Fruit fly (Drosophila melanogaster) whole organism, embryonic: ENCODE measurements around the gene Prosbeta2R2.

Source experiments
- Awh ChIP-seq: fragments of 200-800 bp; sonication (Bioruptor generic); IDR thresholded peaks from 2 replicates; pipeline ENCODE4, ENCODE4 v1.3.6; 2022; ENCODE audit warnings: missing biosample characterization, missing genetic modification characterization
- CG10267 ChIP-seq: fragments of 200-800 bp; sonication (Bioruptor generic); optimal IDR thresholded peaks from 2 replicates; lab custom pipeline; 2018; ENCODE audit warnings: missing biosample characterization, mild to moderate bottlenecking, missing genetic modification characterization, moderate library complexity
- CG11398 ChIP-seq: fragments of 200-800 bp; sonication (Bioruptor generic); optimal IDR thresholded peaks from 2 replicates; lab custom pipeline; 2016; ENCODE audit warnings: missing biosample characterization, missing genetic modification characterization
- CG14710 ChIP-seq: fragments of 200-800 bp; sonication (Bioruptor generic); optimal IDR thresholded peaks from 3 replicates; lab custom pipeline; 2019; ENCODE audit warnings: missing biosample characterization, mild to moderate bottlenecking, missing genetic modification characterization, moderate library complexity
- CG15514 ChIP-seq: fragments of 200-800 bp; sonication (Bioruptor generic); optimal IDR thresholded peaks from 3 replicates; lab custom pipeline; 2017; ENCODE audit warnings: missing biosample characterization, missing genetic modification characterization, mild to moderate bottlenecking, moderate library complexity, missing genetic modification reagents
- CG1603 ChIP-seq: fragments of 200-800 bp; sonication (Bioruptor generic); optimal IDR thresholded peaks from 2 replicates; lab custom pipeline; 2019; ENCODE audit warnings: missing biosample characterization, mild to moderate bottlenecking, missing genetic modification characterization, moderate library complexity
- CG1832 ChIP-seq: fragments of 200-800 bp; sonication (Bioruptor generic); optimal IDR thresholded peaks from 2 replicates; lab custom pipeline; 2017; ENCODE audit warnings: missing biosample characterization, mild to moderate bottlenecking, missing genetic modification characterization, inconsistent platforms
- CG2712 ChIP-seq: fragments of 200-800 bp; optimal IDR thresholded peaks from 3 replicates; lab custom pipeline; 2019; ENCODE audit warnings: missing biosample characterization, mild to moderate bottlenecking, missing genetic modification characterization, moderate library complexity
- CG2889 ChIP-seq: fragments of 200-800 bp; sonication (Bioruptor generic); IDR thresholded peaks from 3 replicates; pipeline ENCODE4 v1.3.6; 2022; ENCODE audit warnings: missing biosample characterization, missing genetic modification characterization
- CG34224 ChIP-seq: fragments of 200-800 bp; sonication (Bioruptor generic); IDR thresholded peaks from 3 replicates; pipeline ENCODE4 v1.3.6; 2022; ENCODE audit warnings: missing biosample characterization, missing genetic modification characterization; ENCODE audit not compliant: partially characterized antibody
- CG3995 ChIP-seq: fragments of 200-800 bp; sonication (Bioruptor generic); optimal IDR thresholded peaks from 3 replicates; lab custom pipeline; 2016; ENCODE audit warnings: missing biosample characterization, missing genetic modification characterization
- CG6791 ChIP-seq: fragments of 200-800 bp; sonication (Bioruptor generic); IDR thresholded peaks from 3 replicates; pipeline ENCODE4 v1.3.6; 2022; ENCODE audit warnings: missing biosample characterization, missing genetic modification characterization; ENCODE audit not compliant: partially characterized antibody
- CG9797 ChIP-seq: fragments of 200-800 bp; sonication (Bioruptor generic); optimal IDR thresholded peaks from 3 replicates; lab custom pipeline; 2018; ENCODE audit warnings: missing biosample characterization, mild to moderate bottlenecking, missing genetic modification characterization
- CTCF ChIP-seq: fragments of 200-800 bp; sonication (Bioruptor generic); optimal IDR thresholded peaks from 2 replicates; lab custom pipeline; 2017; ENCODE audit warnings: missing biosample characterization, mild to moderate bottlenecking, missing genetic modification characterization, moderate library complexity
- D ChIP-seq, 2 experiments: fragments of 200-800 bp in 1 of 2; fragments of >200 bp in 1 of 2; sonication (Bioruptor generic) in 1 of 2; optimal IDR thresholded peaks; 2 replicates in 1 of 2; 3 replicates in 1 of 2; lab custom pipeline; 2017; ENCODE audit warnings: mild to moderate bottlenecking in 1 of 2, missing biosample characterization in 1 of 2, missing genetic modification characterization in 1 of 2, missing genetic modification reagents in 1 of 2
- Dll ChIP-seq: fragments of 200-800 bp; sonication (Bioruptor generic); IDR thresholded peaks from 4 replicates; pipeline ENCODE4 v1.3.6; 2022; ENCODE audit warnings: missing biosample characterization, missing genetic modification characterization; ENCODE audit not compliant: partially characterized antibody
- E2f2 ChIP-seq: fragments of 200-800 bp; sonication (Bioruptor generic); IDR thresholded peaks from 2 replicates; pipeline ENCODE4 v1.3.6; 2022; ENCODE audit warnings: missing biosample characterization, missing genetic modification characterization
- Elba2 ChIP-seq: fragments of 200-800 bp; sonication (Bioruptor generic); optimal IDR thresholded peaks from 3 replicates; lab custom pipeline; 2016; ENCODE audit warnings: missing biosample characterization, missing genetic modification characterization
- HLH54F ChIP-seq: fragments of 200-800 bp; sonication (Bioruptor generic); optimal IDR thresholded peaks from 3 replicates; lab custom pipeline; 2016; ENCODE audit warnings: missing biosample characterization, missing genetic modification characterization
- HmgZ ChIP-seq: fragments of 200-800 bp; sonication (Bioruptor generic); optimal IDR thresholded peaks from 2 replicates; lab custom pipeline; 2018; ENCODE audit warnings: missing biosample characterization, mild to moderate bottlenecking, missing genetic modification characterization
- Hmr ChIP-seq: fragments of 200-800 bp; sonication (Bioruptor generic); optimal IDR thresholded peaks from 3 replicates; lab custom pipeline; 2017; ENCODE audit warnings: mild to moderate bottlenecking, missing biosample characterization, missing genetic modification reagents, missing genetic modification characterization
- MESR4 ChIP-seq: fragments of 200-800 bp; sonication (Bioruptor generic); optimal IDR thresholded peaks from 2 replicates; lab custom pipeline; 2018; ENCODE audit warnings: missing biosample characterization, mild to moderate bottlenecking, missing genetic modification characterization, moderate library complexity
- Med ChIP-seq: fragments of 200-800 bp; sonication (Bioruptor generic); peaks from one replicate; lab custom pipeline; 2016; ENCODE audit warnings: missing biosample characterization, missing genetic modification characterization, mild to moderate bottlenecking, inconsistent platforms, moderate library complexity
- Myb ChIP-seq: fragments of 200-800 bp; sonication (Bioruptor generic); optimal IDR thresholded peaks from 2 replicates; lab custom pipeline; 2016; ENCODE audit warnings: missing biosample characterization, missing genetic modification characterization
- NfI ChIP-seq: fragments of 200-800 bp; sonication (Bioruptor generic); optimal IDR thresholded peaks from 3 replicates; lab custom pipeline; 2018; ENCODE audit warnings: missing biosample characterization, mild to moderate bottlenecking, missing genetic modification characterization, moderate library complexity
- Poxn ChIP-seq: fragments of 200-800 bp; sonication (Bioruptor generic); IDR thresholded peaks from 2 replicates; pipeline ENCODE4 v1.3.6; 2022; ENCODE audit warnings: missing biosample characterization, missing genetic modification characterization
- Rfx ChIP-seq: fragments of 200-800 bp; sonication (Bioruptor generic); IDR thresholded peaks from 2 replicates; pipeline ENCODE4 v1.3.6; 2022; ENCODE audit warnings: missing biosample characterization, missing genetic modification characterization
- Sox102F ChIP-seq: fragments of 200-800 bp; sonication (Bioruptor generic); optimal IDR thresholded peaks from 2 replicates; lab custom pipeline; 2018; ENCODE audit warnings: missing biosample characterization, mild to moderate bottlenecking, missing genetic modification characterization, moderate library complexity
- Xrp1 ChIP-seq: fragments of 200-800 bp; sonication (Bioruptor generic); IDR thresholded peaks from 2 replicates; pipeline ENCODE4 v1.3.6; 2022; ENCODE audit warnings: missing biosample characterization, missing genetic modification characterization
- amos ChIP-seq: fragments of 200-800 bp; sonication (Bioruptor generic); IDR thresholded peaks from 2 replicates; pipeline ENCODE4 v1.3.6; 2022; ENCODE audit warnings: missing biosample characterization, missing genetic modification characterization; ENCODE audit not compliant: partially characterized antibody
- az2 ChIP-seq: fragments of 200-800 bp; sonication (Bioruptor generic); optimal IDR thresholded peaks from 3 replicates; lab custom pipeline; 2016; ENCODE audit warnings: missing biosample characterization, missing genetic modification characterization
- bowl ChIP-seq: fragments of 200-800 bp; sonication (Bioruptor generic); IDR thresholded peaks from 2 replicates; pipeline ENCODE4 v1.3.6; 2022; ENCODE audit warnings: missing biosample characterization, missing genetic modification characterization
- cad ChIP-seq: fragments of >200 bp; optimal IDR thresholded peaks from 2 replicates; lab custom pipeline; 2017; ENCODE audit warnings: missing biosample characterization, missing genetic modification characterization
- dm ChIP-seq: fragments of 200-800 bp; sonication (Bioruptor generic); optimal IDR thresholded peaks from 3 replicates; lab custom pipeline; 2016; ENCODE audit warnings: missing biosample characterization, missing genetic modification characterization
- gfzf ChIP-seq: fragments of 200-800 bp; sonication (Bioruptor generic); optimal IDR thresholded peaks from 2 replicates; lab custom pipeline; 2016; ENCODE audit warnings: missing biosample characterization, mild to moderate bottlenecking, missing genetic modification characterization, moderate library complexity
- hth ChIP-seq: fragments of >200 bp; optimal IDR thresholded peaks from 2 replicates; lab custom pipeline; 2017; ENCODE audit warnings: inconsistent platforms
- inv ChIP-seq: fragments of 200-800 bp; sonication (Bioruptor generic); IDR thresholded peaks from 2 replicates; pipeline ENCODE4 v1.3.6; 2022; ENCODE audit warnings: missing biosample characterization, missing genetic modification characterization; ENCODE audit not compliant: partially characterized antibody
- kay ChIP-seq: fragments of 200-800 bp; sonication (Bioruptor generic); optimal IDR thresholded peaks from 2 replicates; lab custom pipeline; 2016; ENCODE audit warnings: missing biosample characterization, missing genetic modification characterization
- lab ChIP-seq: fragments of 200-800 bp; sonication (Bioruptor generic); optimal IDR thresholded peaks from 3 replicates; lab custom pipeline; 2017; ENCODE audit warnings: missing biosample characterization, missing genetic modification characterization, mild to moderate bottlenecking, moderate library complexity, missing genetic modification reagents
- lbe ChIP-seq: fragments of 200-800 bp; sonication (Bioruptor generic); optimal IDR thresholded peaks from 2 replicates; lab custom pipeline; 2016; ENCODE audit warnings: missing biosample characterization, mild to moderate bottlenecking, missing genetic modification characterization
- mam ChIP-seq: fragments of 200-800 bp; sonication (Bioruptor generic); optimal IDR thresholded peaks from 3 replicates; lab custom pipeline; 2016; ENCODE audit warnings: missing biosample characterization, missing genetic modification characterization
- nom ChIP-seq: fragments of 200-800 bp; sonication (Bioruptor generic); optimal IDR thresholded peaks from 2 replicates; lab custom pipeline; 2017; ENCODE audit warnings: missing biosample characterization, missing genetic modification characterization, mild to moderate bottlenecking, moderate library complexity, missing genetic modification reagents
- p53 ChIP-seq: fragments of 200-800 bp; sonication (Bioruptor generic); optimal IDR thresholded peaks from 2 replicates; lab custom pipeline; 2016; ENCODE audit warnings: missing biosample characterization, missing genetic modification characterization
- pb ChIP-seq: fragments of 200-800 bp; sonication (Bioruptor generic); optimal IDR thresholded peaks from 3 replicates; lab custom pipeline; 2016; ENCODE audit warnings: missing biosample characterization, missing genetic modification characterization
- pum ChIP-seq: fragments of 200-800 bp; sonication (Bioruptor generic); optimal IDR thresholded peaks from 2 replicates; lab custom pipeline; 2016; ENCODE audit warnings: missing biosample characterization, missing genetic modification characterization
- pzg ChIP-seq: fragments of 200-800 bp; sonication (Bioruptor generic); optimal IDR thresholded peaks from 3 replicates; lab custom pipeline; 2018; ENCODE audit warnings: missing biosample characterization, mild to moderate bottlenecking, missing genetic modification characterization, moderate library complexity
- row ChIP-seq: fragments of 200-800 bp; sonication (Bioruptor generic); IDR thresholded peaks from 3 replicates; pipeline ENCODE4 v1.3.6; 2022; ENCODE audit warnings: missing biosample characterization, missing genetic modification characterization
- sd ChIP-seq: fragments of 200-800 bp; sonication (Bioruptor generic); optimal IDR thresholded peaks from 3 replicates; lab custom pipeline; 2018; ENCODE audit warnings: missing biosample characterization, mild to moderate bottlenecking, missing genetic modification characterization, moderate library complexity
- stwl ChIP-seq: fragments of 200-800 bp; sonication (Bioruptor generic); optimal IDR thresholded peaks from 3 replicates; lab custom pipeline; 2018; ENCODE audit warnings: missing biosample characterization, mild to moderate bottlenecking, missing genetic modification characterization, moderate library complexity
- zen2 ChIP-seq: fragments of 200-800 bp; sonication (Bioruptor generic); IDR thresholded peaks from 3 replicates; pipeline ENCODE4 v1.3.6; 2022; ENCODE audit warnings: missing biosample characterization, missing genetic modification characterization; ENCODE audit not compliant: partially characterized antibody

Prosbeta2R2 gene

DNA sequence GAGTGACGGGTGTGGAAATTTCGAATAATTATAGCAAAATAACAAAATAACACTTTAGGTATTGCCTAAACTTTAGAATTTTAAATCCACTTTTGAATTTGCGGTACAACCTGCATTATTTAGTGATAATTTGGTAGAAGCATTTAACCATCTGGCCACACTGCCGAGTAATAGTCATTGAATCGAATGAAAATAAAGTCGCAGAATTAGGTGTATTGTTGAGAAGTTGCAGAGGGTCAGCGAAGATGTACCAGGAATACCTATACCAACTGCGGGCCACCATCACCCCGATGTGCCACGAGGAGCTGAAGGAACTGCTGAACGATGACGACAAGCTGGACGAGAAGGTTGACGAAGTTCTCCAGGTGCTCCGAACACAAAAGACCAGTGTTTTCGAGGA lies 6.7 kb upstream of the Prosbeta2R2 start, which contains the start of gene Vps37B:
Gene Vps37B, plus strand, starts transcription at position 134 of the 400 bp plus-strand sequence.
- TF ChIP-seq pb (GFP tag; lab: Kevin White, UChicago), result no peak
- no peak for TF ChIP-seq Awh (GFP tag; lab: Robert Waterston, UW)
- TF ChIP-seq NfI (GFP tag; lab: Kevin White, UChicago), result no peak
- peak; percentile 66 for TF ChIP-seq CG3995 (GFP tag; lab: Kevin White, UChicago)
- peak; percentile 21 for TF ChIP-seq Med (GFP tag; lab: Kevin White, UChicago)
- peak; percentile 19; the same call in 1 of the 2 replicates for TF ChIP-seq amos (GFP tag; lab: Robert Waterston, UW)
- no peak for TF ChIP-seq p53
- TF ChIP-seq HLH54F (GFP tag; lab: Kevin White, UChicago), result no peak
- no peak for TF ChIP-seq sd (tag; lab: Kevin White, UChicago)
- TF ChIP-seq CG14710 (tag; lab: Kevin White, UChicago), result peak; percentile 23
- TF ChIP-seq CG1603 (tag; lab: Kevin White, UChicago), result peak; percentile 49
- TF ChIP-seq lbe (GFP tag; lab: Kevin White, UChicago), result no peak
- peak; percentile 26 for TF ChIP-seq CG10267 (tag; lab: Kevin White, UChicago)
- no peak for TF ChIP-seq inv (GFP tag; lab: Robert Waterston, UW)
- TF ChIP-seq HmgZ, result peak; percentile 11
- TF ChIP-seq mam (GFP tag; lab: Kevin White, UChicago), result no peak
- peak; percentile 75 for TF ChIP-seq Myb
- TF ChIP-seq CG2712, result no peak
- no peak for TF ChIP-seq lab (GFP tag; lab: Kevin White, UChicago)
- no peak for TF ChIP-seq hth (lab: Kevin White, UChicago)
- TF ChIP-seq az2 (GFP tag; lab: Kevin White, UChicago), result no peak
- peak; percentile 24 for TF ChIP-seq CG15514 (GFP tag; lab: Kevin White, UChicago)
- TF ChIP-seq stwl (tag; lab: Kevin White, UChicago), result peak; percentile 67
- TF ChIP-seq E2f2 (GFP tag; lab: Robert Waterston, UW), result peak; percentile 93
- no peak for TF ChIP-seq cad (GFP tag; lab: Kevin White, UChicago)
- peak; percentile 41 for TF ChIP-seq D (optimal IDR thresholded peaks at IDR 0.05; lab: Kevin White, UChicago)
- no peak for TF ChIP-seq D (GFP tag; optimal IDR thresholded peaks at IDR 0.05; lab: Kevin White, UChicago)
- TF ChIP-seq CG9797 (GFP tag; lab: Kevin White, UChicago), result peak; percentile 56
- no peak for TF ChIP-seq Rfx
- TF ChIP-seq nom (GFP tag; lab: Kevin White, UChicago), result peak; percentile 1
- peak; percentile 93 for TF ChIP-seq MESR4 (GFP tag; lab: Kevin White, UChicago)
- TF ChIP-seq CG2889 (GFP tag; lab: Robert Waterston, UW), result no peak
- peak; percentile 21; the same call in 1 of the 4 replicates for TF ChIP-seq Dll
- no peak for TF ChIP-seq pum (GFP tag; lab: Kevin White, UChicago)
- no peak for TF ChIP-seq CG11398 (GFP tag; lab: Kevin White, UChicago)
- 0 out of 3 replicates have a peak, but pooled peaks have one; percentile 28 for TF ChIP-seq zen2
- TF ChIP-seq kay (GFP tag; lab: Kevin White, UChicago), result peak; percentile 27
- TF ChIP-seq pzg (GFP tag; lab: Kevin White, UChicago), result peak; percentile 68
- TF ChIP-seq CTCF (GFP tag; lab: Kevin White, UChicago), result peak; percentile 43
- TF ChIP-seq CG6791, result no peak
- no peak for TF ChIP-seq bowl
- TF ChIP-seq CG1832 (GFP tag; lab: Kevin White, UChicago), result no peak
- TF ChIP-seq dm (GFP tag; lab: Kevin White, UChicago), result no peak
- TF ChIP-seq gfzf (GFP tag; lab: Kevin White, UChicago), result peak; percentile 83
- TF ChIP-seq row (GFP tag; lab: Robert Waterston, UW), result 0 out of 3 replicates have a peak, but pooled peaks have one; percentile 7
- no peak for TF ChIP-seq Elba2 (GFP tag; lab: Kevin White, UChicago)
- no peak for TF ChIP-seq Poxn (GFP tag; lab: Robert Waterston, UW)
- no peak for TF ChIP-seq Hmr (GFP tag; lab: Kevin White, UChicago)
- TF ChIP-seq Sox102F (GFP tag; lab: Kevin White, UChicago), result no peak
- TF ChIP-seq Xrp1 (GFP tag; lab: Robert Waterston, UW), result no peak
- TF ChIP-seq CG34224 (GFP tag; lab: Robert Waterston, UW), result peak; percentile 28; the same call in 1 of the 3 replicates
